Fruit fly (Drosophila melanogaster) whole organism, wandering third instar larva: ENCODE measurements around the gene TwdlO.

Experiments
- Abd-B ChIP-seq: fragments of >200 bp; optimal IDR thresholded peaks from 2 replicates; lab custom pipeline; 2017; ENCODE audit warnings: missing biosample characterization, missing genetic modification characterization
- Dfd ChIP-seq: fragments of >200 bp; optimal IDR thresholded peaks from 2 replicates; lab custom pipeline; 2017; ENCODE audit warnings: missing biosample characterization, missing genetic modification characterization
- Dif ChIP-seq: fragments of 200-275, 200-300 bp; sonication (Bioruptor generic); optimal IDR thresholded peaks from 2 replicates; lab custom pipeline; 2018; ENCODE audit warnings: missing biosample characterization, missing genetic modification characterization; ENCODE audit not compliant: partially characterized antibody
- OdsH ChIP-seq: fragments of 200-800 bp; sonication (Bioruptor generic); optimal IDR thresholded peaks from 2 replicates; lab custom pipeline; 2016; ENCODE audit warnings: missing biosample characterization, mild to moderate bottlenecking, missing genetic modification characterization
- Rel ChIP-seq, 2 experiments: fragments of 200-800 bp; sonication (Bioruptor generic) in 1 of 2; optimal IDR thresholded peaks; 2 replicates in 1 of 2; 3 replicates in 1 of 2; lab custom pipeline; 2016 to 2019; ENCODE audit warnings: mild to moderate bottlenecking in 2 of 2, missing biosample characterization in 2 of 2, missing genetic modification characterization in 2 of 2, moderate library complexity in 1 of 2
- dmrt93B ChIP-seq: fragments of 200-800 bp; sonication (Bioruptor generic); optimal IDR thresholded peaks from 2 replicates; lab custom pipeline; 2018; ENCODE audit warnings: missing biosample characterization, mild to moderate bottlenecking, missing genetic modification characterization
- fru ChIP-seq: fragments of 200-800 bp; sonication (Bioruptor generic); optimal IDR thresholded peaks from 3 replicates; lab custom pipeline; 2016; ENCODE audit warnings: missing biosample characterization, mild to moderate bottlenecking, missing genetic modification characterization
- sage ChIP-seq: fragments of 200-800 bp; sonication (Bioruptor generic); optimal IDR thresholded peaks from 2 replicates; lab custom pipeline; 2016; ENCODE audit warnings: missing biosample characterization, mild to moderate bottlenecking, missing genetic modification characterization

DNA sequence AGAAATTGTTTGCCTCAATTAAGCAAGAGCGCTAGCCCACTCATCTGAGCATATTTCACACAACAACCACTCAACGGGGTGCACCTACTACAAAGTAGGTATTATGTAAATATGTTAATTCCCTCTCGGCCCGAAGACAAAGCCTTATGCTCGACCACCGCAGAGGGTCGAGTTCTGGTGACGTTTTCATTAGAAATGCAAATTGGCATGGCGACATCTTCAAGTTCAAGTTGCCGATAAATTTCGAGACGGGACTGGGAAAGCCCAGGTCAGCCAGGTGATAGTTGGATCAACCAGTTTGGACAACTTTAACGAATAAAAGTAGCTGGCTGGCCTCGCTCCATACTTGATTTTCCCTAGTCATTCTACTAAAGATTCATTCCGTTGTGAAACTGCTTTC is 11.1 kb downstream of the TwdlO start:
- TF ChIP-seq Abd-B (GFP tag; lab: Kevin White, UChicago) = no peak
- TF ChIP-seq dmrt93B (GFP tag; lab: Kevin White, UChicago) = no peak
- no peak for TF ChIP-seq OdsH (GFP tag; lab: Kevin White, UChicago)
- no peak for TF ChIP-seq Dif (GFP tag; lab: Kevin White, UChicago)
- TF ChIP-seq fru = no peak
- no peak for TF ChIP-seq Dfd (GFP tag; lab: Kevin White, UChicago)
- no peak for TF ChIP-seq Rel (GFP tag; optimal IDR thresholded peaks at IDR 0.05; lab: Kevin White, UChicago)
- TF ChIP-seq Rel (tag; optimal IDR thresholded peaks at IDR 0.05; lab: Kevin White, UChicago) = no peak
- TF ChIP-seq sage (GFP tag; lab: Kevin White, UChicago) = no peak
